Fruit fly (Drosophila melanogaster): ENCODE results near the gene Sfmbt.

Gene Sfmbt

dm6 chr2L:13143522-13143921, 33.1 kb downstream of the Sfmbt start, which contains the start of gene CG16978:
Gene CG16978, minus strand, starts transcription at chr2L:13143622.
- TF ChIP-seq Pif1B (GFP tag; optimal IDR thresholded peaks at IDR 0.05), result no peak

DNA sequence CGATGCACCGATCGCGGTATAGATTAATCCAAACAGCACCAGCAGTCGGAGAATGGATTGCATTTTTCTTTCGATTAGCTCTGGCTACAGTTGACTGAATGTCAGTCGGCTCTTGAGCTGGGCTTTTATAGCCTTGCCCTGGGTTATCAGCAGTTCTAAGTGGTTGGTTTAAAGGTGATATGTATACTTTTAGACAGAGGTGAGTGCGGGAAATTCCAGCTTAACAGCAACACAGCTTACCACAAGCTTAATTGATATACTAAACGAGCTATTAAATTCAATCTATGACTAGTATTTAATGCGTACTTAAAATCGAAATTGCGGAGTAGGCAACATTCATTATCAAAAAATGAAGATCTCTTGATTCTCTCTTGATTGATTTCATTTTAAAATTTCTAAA, 33.8 kb downstream of the Sfmbt start, which contains the start of gene CG9928:
Gene CG9928, minus strand, starts transcription at position 101 of the 400 bp plus-strand sequence.
- TF ChIP-seq EcR (GFP tag; optimal IDR thresholded peaks at IDR 0.05) (no peak), CG8159 (tag; optimal IDR thresholded peaks at IDR 0.05) (no peak), CG9948 (tag; optimal IDR thresholded peaks at IDR 0.05) (no peak), gl (tag; optimal IDR thresholded peaks at IDR 0.05) (no peak), CG10348 (GFP tag; IDR thresholded peaks at IDR 0.05) (no peak), CG15710 (tag; optimal IDR thresholded peaks at IDR 0.05) (no peak), CG13204 (GFP tag; optimal IDR thresholded peaks at IDR 0.05) (no peak), CG8301 (tag; optimal IDR thresholded peaks at IDR 0.05) (no peak), rn (GFP tag; IDR thresholded peaks at IDR 0.05) (no peak)

DNA sequence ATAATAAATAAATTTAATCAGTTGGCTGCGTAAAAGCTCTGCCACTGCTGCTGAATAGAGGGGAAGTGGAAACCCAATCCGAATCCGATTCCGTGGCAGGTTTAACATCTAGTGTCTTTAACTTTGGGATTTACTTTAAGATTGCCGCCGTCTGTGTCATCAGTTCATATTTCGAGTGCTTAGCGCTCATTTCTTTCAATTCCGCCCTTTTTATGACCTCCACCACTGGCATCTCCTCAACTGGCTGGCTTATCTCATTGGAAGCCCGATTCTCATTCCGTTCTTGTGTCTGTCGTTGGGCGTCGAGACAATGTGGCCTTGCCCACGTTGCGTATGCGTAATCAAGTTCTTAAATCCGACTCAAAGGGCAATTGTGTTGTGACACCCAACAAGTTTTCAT, 35.7 kb downstream of the Sfmbt start:
- TF ChIP-seq gl (tag; optimal IDR thresholded peaks at IDR 0.05), result no peak

DNA sequence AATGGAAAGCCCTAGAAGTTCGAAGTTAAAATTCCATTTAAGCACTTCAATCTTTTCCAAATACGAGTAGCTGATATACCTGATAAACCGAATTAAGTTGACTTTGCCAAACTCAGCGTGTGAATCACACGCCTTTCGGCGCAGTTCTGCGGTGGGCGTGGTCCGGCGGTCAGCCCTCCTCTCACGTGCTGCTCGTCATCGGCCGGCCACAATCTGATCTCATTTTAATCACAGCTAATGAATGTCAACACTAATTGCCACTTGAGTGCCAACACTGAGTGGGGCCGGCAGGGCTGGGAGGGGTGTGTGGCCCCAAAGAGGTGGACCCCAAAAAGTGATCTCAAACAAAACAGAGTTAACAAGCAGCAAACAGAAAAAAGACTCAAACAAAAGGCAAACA, 40.7 kb downstream of the Sfmbt start:
- TF ChIP-seq CG17806 (tag; optimal IDR thresholded peaks at IDR 0.05) (no peak), CG10348 (GFP tag; IDR thresholded peaks at IDR 0.05) (no peak), fd96Ca (GFP tag; IDR thresholded peaks at IDR 0.05) (no peak), CG8159 (tag; optimal IDR thresholded peaks at IDR 0.05) (no peak), Ets98B (GFP tag; IDR thresholded peaks at IDR 0.05) (no peak), CG34367 (tag; optimal IDR thresholded peaks at IDR 0.05) (no peak)

DNA sequence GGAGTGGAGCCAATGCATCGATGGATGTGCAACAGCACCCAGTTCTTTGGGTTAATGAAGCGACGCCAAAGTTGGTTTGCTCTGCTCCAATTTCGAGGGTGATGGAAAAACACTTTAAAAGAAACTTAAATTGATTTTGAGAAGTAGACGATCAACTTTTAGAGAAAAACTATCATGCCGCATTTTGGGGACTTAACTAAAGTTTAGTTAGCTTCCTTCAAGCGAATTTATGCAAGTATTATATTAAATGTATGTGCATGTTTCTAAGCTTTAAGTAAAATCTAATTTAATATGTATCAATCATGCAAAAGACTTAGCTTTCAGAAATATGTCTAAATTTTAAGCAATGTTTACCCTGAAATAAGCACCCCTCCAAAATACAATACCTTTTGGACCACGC, 46.3 kb downstream of the Sfmbt start, which contains the start of gene CG5122:
Gene CG5122, plus strand, starts transcription at position 301 of the 400 bp plus-strand sequence.
- TF ChIP-seq CG34367 (tag; optimal IDR thresholded peaks at IDR 0.05) (no peak), CG4496 (GFP tag; IDR thresholded peaks at IDR 0.05) (no peak), gl (tag; optimal IDR thresholded peaks at IDR 0.05) (no peak), Pif1B (GFP tag; optimal IDR thresholded peaks at IDR 0.05) (no peak), Snoo (tag; optimal IDR thresholded peaks at IDR 0.05) (no peak), D1 (tag; optimal IDR thresholded peaks at IDR 0.05) (no peak), fd96Ca (GFP tag; IDR thresholded peaks at IDR 0.05) (no peak), rn (GFP tag; IDR thresholded peaks at IDR 0.05) (no peak), Pif1A (GFP tag; optimal IDR thresholded peaks at IDR 0.05) (no peak), CG8159 (tag; optimal IDR thresholded peaks at IDR 0.05) (no peak), CG9948 (tag; optimal IDR thresholded peaks at IDR 0.05) (no peak), CG13204 (GFP tag; optimal IDR thresholded peaks at IDR 0.05) (no peak)

dm6 chr2L:13122526-13122925, 54.1 kb downstream of the Sfmbt start:
- no peak for TF ChIP-seq CG10348 (GFP tag; IDR thresholded peaks at IDR 0.05)
- TF ChIP-seq CG8301 (tag; optimal IDR thresholded peaks at IDR 0.05), result no peak
- TF ChIP-seq Ets98B (GFP tag; IDR thresholded peaks at IDR 0.05), result no peak
- peak; percentile 27 for TF ChIP-seq CG17806 (tag; optimal IDR thresholded peaks at IDR 0.05)
- TF ChIP-seq rn (GFP tag; IDR thresholded peaks at IDR 0.05), result no peak
- TF ChIP-seq CG12605 (GFP tag; IDR thresholded peaks at IDR 0.05), result no peak
- no peak for TF ChIP-seq CG32121 (GFP tag; IDR thresholded peaks at IDR 0.05)
- peak; percentile 14 for TF ChIP-seq EcR (GFP tag; optimal IDR thresholded peaks at IDR 0.05)
- TF ChIP-seq D1 (tag; optimal IDR thresholded peaks at IDR 0.05), result no peak
- no peak for TF ChIP-seq fd96Ca (GFP tag; IDR thresholded peaks at IDR 0.05)
- no peak for TF ChIP-seq CG4496 (GFP tag; IDR thresholded peaks at IDR 0.05)
- TF ChIP-seq CG8159 (tag; optimal IDR thresholded peaks at IDR 0.05), result peak; percentile 32
- peak; percentile 41 for TF ChIP-seq CG34367 (tag; optimal IDR thresholded peaks at IDR 0.05)
- TF ChIP-seq CG14655 (GFP tag; optimal IDR thresholded peaks at IDR 0.05), result peak; percentile 14
- no peak for TF ChIP-seq CG15710 (tag; optimal IDR thresholded peaks at IDR 0.05)
- no peak for TF ChIP-seq Snoo (tag; optimal IDR thresholded peaks at IDR 0.05)
- peak; percentile 59 for TF ChIP-seq CG13204 (GFP tag; optimal IDR thresholded peaks at IDR 0.05)
- TF ChIP-seq CG9948 (tag; optimal IDR thresholded peaks at IDR 0.05), result no peak
- TF ChIP-seq Pif1A (GFP tag; optimal IDR thresholded peaks at IDR 0.05), result peak; percentile 20
- no peak for TF ChIP-seq Pif1B (GFP tag; optimal IDR thresholded peaks at IDR 0.05)
- peak; percentile 63 for TF ChIP-seq gl (tag; optimal IDR thresholded peaks at IDR 0.05)
